Fruit fly (Drosophila melanogaster) whole organism, embryonic: ENCODE measurements around the gene POLDIP2.

Experiments used
- B-H2 ChIP-seq: fragments of 200-800 bp; sonication (Bioruptor generic); optimal IDR thresholded peaks from 2 replicates; lab custom pipeline; 2018; ENCODE audit warnings: missing biosample characterization, mild to moderate bottlenecking, missing genetic modification characterization
- CG1024 ChIP-seq: fragments of 200-800 bp; sonication (Bioruptor generic); IDR thresholded peaks from 2 replicates; pipeline ENCODE4 v1.3.6; 2022; ENCODE audit warnings: missing biosample characterization, missing genetic modification characterization
- CG10565 ChIP-seq: fragments of 200-800 bp; sonication (Bioruptor generic); optimal IDR thresholded peaks from 3 replicates; lab custom pipeline; 2016; ENCODE audit warnings: missing biosample characterization, mild to moderate bottlenecking, missing genetic modification characterization
- CG11723 ChIP-seq: fragments of 200-800 bp; sonication (Bioruptor generic); optimal IDR thresholded peaks from 2 replicates; lab custom pipeline; 2017; ENCODE audit warnings: missing biosample characterization, mild to moderate bottlenecking, missing genetic modification characterization
- CG12942 ChIP-seq: fragments of 200-800 bp; sonication (Bioruptor generic); optimal IDR thresholded peaks from 3 replicates; lab custom pipeline; 2016; ENCODE audit warnings: missing biosample characterization, missing genetic modification characterization
- CG13894 ChIP-seq: fragments of 200-800 bp; sonication (Bioruptor generic); optimal IDR thresholded peaks from 3 replicates; lab custom pipeline; 2018; ENCODE audit warnings: missing biosample characterization, mild to moderate bottlenecking, missing genetic modification characterization, moderate library complexity
- CG14441 ChIP-seq: fragments of 200-800 bp; sonication (Bioruptor generic); IDR thresholded peaks from 2 replicates; pipeline ENCODE4 v1.3.6; 2022; ENCODE audit warnings: missing biosample characterization, missing genetic modification characterization
- CG1529 ChIP-seq: fragments of 200-800 bp; sonication (Bioruptor generic); optimal IDR thresholded peaks from 3 replicates; lab custom pipeline; 2018; ENCODE audit warnings: missing biosample characterization, missing genetic modification characterization
- CG1647 ChIP-seq: fragments of 200-800 bp; sonication (Bioruptor generic); optimal IDR thresholded peaks from 3 replicates; lab custom pipeline; 2016; ENCODE audit warnings: missing biosample characterization, missing genetic modification characterization
- CG16815 ChIP-seq: fragments of 200-800 bp; sonication (Bioruptor generic); optimal IDR thresholded peaks from 3 replicates; lab custom pipeline; 2017; ENCODE audit warnings: missing biosample characterization, mild to moderate bottlenecking, missing genetic modification characterization
- CG30403 ChIP-seq: fragments of 200-800 bp; sonication (Bioruptor generic); optimal IDR thresholded peaks from 3 replicates; lab custom pipeline; 2016; ENCODE audit warnings: missing biosample characterization, missing genetic modification characterization
- CG3163 ChIP-seq: fragments of 200-800 bp; sonication (Bioruptor generic); optimal IDR thresholded peaks from 3 replicates; lab custom pipeline; 2016; ENCODE audit warnings: missing biosample characterization, missing genetic modification characterization
- CG32772 ChIP-seq: fragments of 200-800 bp; sonication (Bioruptor generic); IDR thresholded peaks from 2 replicates; pipeline ENCODE4 v1.3.6; 2022; ENCODE audit warnings: missing biosample characterization, missing genetic modification characterization
- CG33213 ChIP-seq: fragments of 200-800 bp; sonication (Bioruptor generic); optimal IDR thresholded peaks from 3 replicates; lab custom pipeline; 2016; ENCODE audit warnings: missing biosample characterization, missing genetic modification characterization
- CG33557 ChIP-seq: fragments of 200-800 bp; sonication (Bioruptor generic); optimal IDR thresholded peaks from 2 replicates; lab custom pipeline; 2019; ENCODE audit warnings: missing biosample characterization, mild to moderate bottlenecking, missing genetic modification characterization, moderate library complexity
- CG34224 ChIP-seq: fragments of 200-800 bp; sonication (Bioruptor generic); IDR thresholded peaks from 3 replicates; pipeline ENCODE4 v1.3.6; 2022; ENCODE audit warnings: missing biosample characterization, missing genetic modification characterization; ENCODE audit not compliant: partially characterized antibody
- CG4820 ChIP-seq: fragments of 200-800 bp; sonication (Bioruptor generic); optimal IDR thresholded peaks from 3 replicates; lab custom pipeline; 2016; ENCODE audit warnings: missing biosample characterization, missing genetic modification characterization
- CG6683 ChIP-seq: fragments of 200-800 bp; sonication (Bioruptor generic); optimal IDR thresholded peaks from 2 replicates; lab custom pipeline; 2017; ENCODE audit warnings: missing biosample characterization, mild to moderate bottlenecking, missing genetic modification characterization, missing genetic modification reagents
- CG7372 ChIP-seq: fragments of 200-800 bp; sonication (Bioruptor generic); IDR thresholded peaks from 2 replicates; pipeline ENCODE4 v1.3.6; 2022; ENCODE audit warnings: missing biosample characterization, missing genetic modification characterization
- CG8359 ChIP-seq: fragments of 200-800 bp; sonication (Bioruptor generic); optimal IDR thresholded peaks from 2 replicates; lab custom pipeline; 2017; ENCODE audit warnings: missing biosample characterization, mild to moderate bottlenecking, missing genetic modification characterization, borderline replicate concordance
- CG8388 ChIP-seq: fragments of 200-800 bp; sonication (Bioruptor generic); optimal IDR thresholded peaks from 2 replicates; lab custom pipeline; 2019; ENCODE audit warnings: missing biosample characterization, mild to moderate bottlenecking, missing genetic modification characterization, moderate library complexity
- CG9215 ChIP-seq: fragments of 200-800 bp; sonication (Bioruptor generic); IDR thresholded peaks from 2 replicates; pipeline ENCODE4 v1.3.6; 2022; ENCODE audit warnings: missing biosample characterization, missing genetic modification characterization
- CG9817 ChIP-seq: fragments of 200-800 bp; sonication (Bioruptor generic); optimal IDR thresholded peaks from 2 replicates; lab custom pipeline; 2018; ENCODE audit warnings: missing biosample characterization, mild to moderate bottlenecking, missing genetic modification characterization, moderate library complexity
- Doc2 ChIP-seq: fragments of 200-800 bp; sonication (Bioruptor generic); IDR thresholded peaks from 2 replicates; pipeline ENCODE4 v1.3.6; 2022; ENCODE audit warnings: missing biosample characterization, missing genetic modification characterization
- Doc3 ChIP-seq: fragments of 200-800 bp; sonication (Bioruptor generic); IDR thresholded peaks from 3 replicates; pipeline ENCODE4 v1.3.6; 2022; ENCODE audit warnings: missing biosample characterization, missing genetic modification characterization; ENCODE audit not compliant: partially characterized antibody
- Elba2 ChIP-seq: fragments of 200-800 bp; sonication (Bioruptor generic); optimal IDR thresholded peaks from 3 replicates; lab custom pipeline; 2016; ENCODE audit warnings: missing biosample characterization, missing genetic modification characterization
- HLH3B ChIP-seq: fragments of 200-800 bp; sonication (Bioruptor generic); IDR thresholded peaks from 2 replicates; pipeline ENCODE4 v1.3.6; 2022; ENCODE audit warnings: missing biosample characterization, missing genetic modification characterization
- Hey ChIP-seq: fragments of 200-800 bp; sonication (Bioruptor generic); optimal IDR thresholded peaks from 3 replicates; lab custom pipeline; 2018; ENCODE audit warnings: missing biosample characterization, mild to moderate bottlenecking, missing genetic modification characterization
- Lim3 ChIP-seq: fragments of 200-800 bp; sonication (Bioruptor generic); IDR thresholded peaks from 2 replicates; pipeline ENCODE4 v1.3.6; 2022; ENCODE audit warnings: missing biosample characterization, missing genetic modification characterization
- MBD-R2 ChIP-seq: fragments of 200-800 bp; sonication (Bioruptor generic); IDR thresholded peaks from 2 replicates; pipeline ENCODE4 v1.3.6; 2022; ENCODE audit warnings: missing biosample characterization, missing genetic modification characterization
- MESR4 ChIP-seq: fragments of 200-800 bp; sonication (Bioruptor generic); optimal IDR thresholded peaks from 2 replicates; lab custom pipeline; 2018; ENCODE audit warnings: missing biosample characterization, mild to moderate bottlenecking, missing genetic modification characterization, moderate library complexity
- Meics ChIP-seq: fragments of 200-800 bp; sonication (Bioruptor generic); optimal IDR thresholded peaks from 2 replicates; lab custom pipeline; 2017; ENCODE audit warnings: missing biosample characterization, mild to moderate bottlenecking, missing genetic modification characterization
- Rfx ChIP-seq: fragments of 200-800 bp; sonication (Bioruptor generic); IDR thresholded peaks from 2 replicates; pipeline ENCODE4 v1.3.6; 2022; ENCODE audit warnings: missing biosample characterization, missing genetic modification characterization
- Sry-β ChIP-seq: fragments of 200-800 bp; sonication (Bioruptor generic); optimal IDR thresholded peaks from 2 replicates; lab custom pipeline; 2018; ENCODE audit warnings: missing biosample characterization, mild to moderate bottlenecking, missing genetic modification characterization, moderate library complexity
- Usf ChIP-seq: fragments of 200-800 bp; sonication (Bioruptor generic); optimal IDR thresholded peaks from 2 replicates; lab custom pipeline; 2017; ENCODE audit warnings: missing genotype, missing biosample characterization, missing genetic modification characterization
- amos ChIP-seq: fragments of 200-800 bp; sonication (Bioruptor generic); IDR thresholded peaks from 2 replicates; pipeline ENCODE4 v1.3.6; 2022; ENCODE audit warnings: missing biosample characterization, missing genetic modification characterization; ENCODE audit not compliant: partially characterized antibody
- ap ChIP-seq: fragments of 200-800 bp; sonication (Bioruptor generic); IDR thresholded peaks from 2 replicates; pipeline ENCODE4 v1.3.6; 2022; ENCODE audit warnings: missing biosample characterization, missing genetic modification characterization
- chn ChIP-seq: fragments of 200-800 bp; sonication (Bioruptor generic); optimal IDR thresholded peaks from 2 replicates; lab custom pipeline; 2016; ENCODE audit warnings: missing biosample characterization, missing genetic modification characterization
- crc ChIP-seq: fragments of 200-800 bp; sonication (Bioruptor generic); optimal IDR thresholded peaks from 2 replicates; lab custom pipeline; 2016; ENCODE audit warnings: missing biosample characterization, missing genetic modification characterization
- dmrt99B ChIP-seq: fragments of 200-800 bp; sonication (Bioruptor generic); optimal IDR thresholded peaks from 2 replicates; lab custom pipeline; 2018; ENCODE audit warnings: missing biosample characterization, mild to moderate bottlenecking, missing genetic modification characterization, moderate library complexity
- grn ChIP-seq: fragments of 200-800 bp; sonication (Bioruptor generic); optimal IDR thresholded peaks from 3 replicates; lab custom pipeline; 2017; ENCODE audit warnings: missing biosample characterization, missing genetic modification characterization
- her ChIP-seq: fragments of 200-800 bp; sonication (Bioruptor generic); optimal IDR thresholded peaks from 2 replicates; lab custom pipeline; 2016; ENCODE audit warnings: missing biosample characterization, missing genetic modification characterization
- inv ChIP-seq: fragments of 200-800 bp; sonication (Bioruptor generic); IDR thresholded peaks from 2 replicates; pipeline ENCODE4 v1.3.6; 2022; ENCODE audit warnings: missing biosample characterization, missing genetic modification characterization; ENCODE audit not compliant: partially characterized antibody
- knrl ChIP-seq: fragments of 200-800 bp; sonication (Bioruptor generic); IDR thresholded peaks from 3 replicates; pipeline ENCODE4 v1.3.6; 2022; ENCODE audit warnings: missing biosample characterization, missing genetic modification characterization; ENCODE audit not compliant: partially characterized antibody
- luna ChIP-seq: fragments of 200-800 bp; sonication (Bioruptor generic); optimal IDR thresholded peaks from 2 replicates; lab custom pipeline; 2016; ENCODE audit warnings: missing biosample characterization, missing genetic modification characterization
- psq ChIP-seq: fragments of 200-800 bp; sonication (Bioruptor generic); optimal IDR thresholded peaks from 2 replicates; lab custom pipeline; 2017; ENCODE audit warnings: missing biosample characterization, missing genetic modification characterization
- slou ChIP-seq: fragments of 200-800 bp; sonication (Bioruptor generic); optimal IDR thresholded peaks from 3 replicates; lab custom pipeline; 2016; ENCODE audit warnings: missing biosample characterization, missing genetic modification characterization
- slp2 ChIP-seq: fragments of 200-800 bp; sonication (Bioruptor generic); optimal IDR thresholded peaks from 2 replicates; lab custom pipeline; 2016; ENCODE audit warnings: missing biosample characterization, missing genetic modification characterization
- sob ChIP-seq: fragments of 200-800 bp; sonication (Bioruptor generic); IDR thresholded peaks from 2 replicates; pipeline ENCODE4 v1.3.6; 2022; ENCODE audit warnings: missing biosample characterization, missing genetic modification characterization
- stc ChIP-seq: fragments of 200-800 bp; sonication (Bioruptor generic); IDR thresholded peaks from 2 replicates; pipeline ENCODE4 v1.3.6; 2022; ENCODE audit warnings: missing biosample characterization, missing genetic modification characterization
- tll ChIP-seq, 2 experiments: fragments of 200-800 bp in 1 of 2; fragments of >200 bp in 1 of 2; sonication (Bioruptor generic) in 1 of 2; optimal IDR thresholded peaks; 2 replicates each; lab custom pipeline; 2017 to 2019; ENCODE audit warnings: missing biosample characterization in 2 of 2, missing genetic modification characterization in 2 of 2, mild to moderate bottlenecking in 1 of 2, moderate library complexity in 1 of 2

POLDIP2 gene

dm6 chr3R:5474551-5474950 is 7.0 kb downstream of the POLDIP2 start, which contains the start of the genes CG45100, HDAC3 and Hcs (continued):
- no peak for TF ChIP-seq Lim3
- TF ChIP-seq MBD-R2: peak; percentile 95
- TF ChIP-seq Rfx (GFP tag; lab: Robert Waterston, UW): peak; percentile 68
- no peak for TF ChIP-seq Doc2 (GFP tag; lab: Robert Waterston, UW)
- no peak for TF ChIP-seq CG11723 (GFP tag; lab: Kevin White, UChicago)
- TF ChIP-seq CG10565 (GFP tag; lab: Kevin White, UChicago): no peak
- peak; percentile 21 for TF ChIP-seq CG3163 (GFP tag; lab: Kevin White, UChicago)
- TF ChIP-seq CG8388 (GFP tag; lab: Kevin White, UChicago): no peak
- peak; percentile 91 for TF ChIP-seq inv (GFP tag; lab: Robert Waterston, UW)
- TF ChIP-seq CG14441 (GFP tag; lab: Robert Waterston, UW): peak; percentile 27; the same call in 1 of the 2 replicates
- no peak for TF ChIP-seq HLH3B (GFP tag; lab: Robert Waterston, UW)
- TF ChIP-seq ap (GFP tag; lab: Robert Waterston, UW): no peak
- TF ChIP-seq CG32772 (GFP tag; lab: Robert Waterston, UW): 0 out of 2 replicates have a peak, but pooled peaks have one; percentile 19
- TF ChIP-seq psq (GFP tag; lab: Kevin White, UChicago): no peak
- peak; percentile 61 for TF ChIP-seq CG33213 (GFP tag; lab: Kevin White, UChicago)
- no peak for TF ChIP-seq Usf
- no peak for TF ChIP-seq grn
- peak; percentile 20 for TF ChIP-seq slp2
- peak; percentile 61 for TF ChIP-seq CG9817
- TF ChIP-seq sob (GFP tag; lab: Robert Waterston, UW): peak; percentile 54; the same call in 1 of the 2 replicates
- no peak for TF ChIP-seq slou
- TF ChIP-seq knrl: peak; percentile 95
- peak; percentile 76 for TF ChIP-seq CG34224 (GFP tag; lab: Robert Waterston, UW)
- TF ChIP-seq Doc3: peak; percentile 88
- no peak for TF ChIP-seq Hey (tag; lab: Kevin White, UChicago)
- peak in 1 of 2 experiments; percentile 76 for TF ChIP-seq tll (GFP tag; optimal IDR thresholded peaks at IDR 0.05; lab: Kevin White, UChicago)
- TF ChIP-seq Elba2 (GFP tag; lab: Kevin White, UChicago): peak; percentile 79
- no peak for TF ChIP-seq her (GFP tag; lab: Kevin White, UChicago)
- no peak for TF ChIP-seq MESR4 (GFP tag; lab: Kevin White, UChicago)
- TF ChIP-seq CG4820 (GFP tag; lab: Kevin White, UChicago): peak; percentile 11
- TF ChIP-seq CG1024 (GFP tag; lab: Robert Waterston, UW): no peak
- TF ChIP-seq Meics (GFP tag; lab: Kevin White, UChicago): no peak
- no peak for TF ChIP-seq B-H2
- peak; percentile 67 for TF ChIP-seq CG30403 (GFP tag; lab: Kevin White, UChicago)
- TF ChIP-seq CG33557: peak; percentile 16
- peak; percentile 52 for TF ChIP-seq CG9215
- no peak for TF ChIP-seq CG6683
- TF ChIP-seq chn: peak; percentile 38
- no peak for TF ChIP-seq CG16815 (GFP tag; lab: Kevin White, UChicago)
- TF ChIP-seq dmrt99B: no peak
- TF ChIP-seq CG7372: no peak; the same call in 1 of the 2 replicates
- no peak for TF ChIP-seq CG13894 (tag; lab: Kevin White, UChicago)
- peak; percentile 34 for TF ChIP-seq CG12942 (GFP tag; lab: Kevin White, UChicago)
- TF ChIP-seq CG8359 (GFP tag; lab: Kevin White, UChicago): no peak
- no peak for TF ChIP-seq CG1647
- TF ChIP-seq CG1529 (GFP tag; lab: Kevin White, UChicago): no peak
- peak; percentile 86 for TF ChIP-seq amos (GFP tag; lab: Robert Waterston, UW)
- TF ChIP-seq luna (GFP tag; lab: Kevin White, UChicago): no peak
- no peak for TF ChIP-seq stc (GFP tag; lab: Robert Waterston, UW)
- no peak for TF ChIP-seq crc (GFP tag; lab: Kevin White, UChicago)
- TF ChIP-seq Sry-β (GFP tag; lab: Kevin White, UChicago): peak; percentile 100
